Fruit fly (Drosophila melanogaster) whole organism, embryonic: ENCODE data around the gene CG7407.

Source experiments
- CG10274 ChIP-seq: fragments of 200-800 bp; sonication (Bioruptor generic); optimal IDR thresholded peaks from 3 replicates; lab custom pipeline; 2017; ENCODE audit warnings: missing biosample characterization, mild to moderate bottlenecking, missing genetic modification characterization
- CG11398 ChIP-seq: fragments of 200-800 bp; sonication (Bioruptor generic); optimal IDR thresholded peaks from 2 replicates; lab custom pipeline; 2016; ENCODE audit warnings: missing biosample characterization, missing genetic modification characterization
- CG11456 ChIP-seq: fragments of 200-800 bp; sonication (Bioruptor generic); IDR thresholded peaks from 3 replicates; pipeline ENCODE4 v1.3.6; 2022; ENCODE audit warnings: missing biosample characterization, missing genetic modification characterization
- CG12071 ChIP-seq: fragments of 200-800 bp; sonication (Bioruptor generic); optimal IDR thresholded peaks from 3 replicates; lab custom pipeline; 2018; ENCODE audit warnings: missing biosample characterization, mild to moderate bottlenecking, missing genetic modification characterization
- CG12104 ChIP-seq: fragments of 200-800 bp; sonication (Bioruptor generic); optimal IDR thresholded peaks from 3 replicates; lab custom pipeline; 2016; ENCODE audit warnings: missing biosample characterization, missing genetic modification characterization
- CG12659 ChIP-seq: fragments of 200-800 bp; sonication (Bioruptor generic); optimal IDR thresholded peaks from 3 replicates; lab custom pipeline; 2017; ENCODE audit warnings: mild to moderate bottlenecking, missing biosample characterization, missing genetic modification reagents, missing genetic modification characterization
- CG14667 ChIP-seq: fragments of 200-800 bp; sonication (Bioruptor generic); IDR thresholded peaks from 2 replicates; pipeline ENCODE4 v1.3.6; 2022; ENCODE audit warnings: missing biosample characterization, missing genetic modification characterization
- CG15479 ChIP-seq: fragments of 200-800 bp; sonication (Bioruptor generic); optimal IDR thresholded peaks from 3 replicates; lab custom pipeline; 2019; ENCODE audit warnings: missing biosample characterization, mild to moderate bottlenecking, missing genetic modification characterization, moderate library complexity
- CG17328 ChIP-seq: fragments of 200-800 bp; sonication (Bioruptor generic); IDR thresholded peaks from 2 replicates; pipeline ENCODE4 v1.3.6; 2022; ENCODE audit warnings: missing biosample characterization, missing genetic modification characterization
- CG17359 ChIP-seq: fragments of 200-800 bp; sonication (Bioruptor generic); optimal IDR thresholded peaks from 3 replicates; lab custom pipeline; 2018; ENCODE audit warnings: missing biosample characterization, mild to moderate bottlenecking, missing genetic modification characterization, moderate library complexity
- CG31365 ChIP-seq: fragments of 200-800 bp; sonication (Bioruptor generic); optimal IDR thresholded peaks from 2 replicates; lab custom pipeline; 2018; ENCODE audit warnings: missing biosample characterization, mild to moderate bottlenecking, missing genetic modification characterization
- CG33557 ChIP-seq: fragments of 200-800 bp; sonication (Bioruptor generic); optimal IDR thresholded peaks from 2 replicates; lab custom pipeline; 2019; ENCODE audit warnings: missing biosample characterization, mild to moderate bottlenecking, missing genetic modification characterization, moderate library complexity
- CG3407 ChIP-seq: fragments of 200-800 bp; sonication (Bioruptor generic); optimal IDR thresholded peaks from 2 replicates; lab custom pipeline; 2018; ENCODE audit warnings: missing biosample characterization, mild to moderate bottlenecking, missing genetic modification characterization
- CG3838 ChIP-seq: fragments of 200-800 bp; sonication (Bioruptor generic); optimal IDR thresholded peaks from 3 replicates; lab custom pipeline; 2016; ENCODE audit warnings: missing biosample characterization, missing genetic modification characterization
- CG7357 ChIP-seq: fragments of 200-800 bp; sonication (Bioruptor generic); IDR thresholded peaks from 3 replicates; pipeline ENCODE4 v1.3.6; 2022; ENCODE audit warnings: missing biosample characterization, missing genetic modification characterization
- CG7987 ChIP-seq: fragments of 200-800 bp; sonication (Bioruptor generic); optimal IDR thresholded peaks from 2 replicates; lab custom pipeline; 2018; ENCODE audit warnings: missing biosample characterization, mild to moderate bottlenecking, missing genetic modification characterization, moderate library complexity
- CG8388 ChIP-seq: fragments of 200-800 bp; sonication (Bioruptor generic); optimal IDR thresholded peaks from 2 replicates; lab custom pipeline; 2019; ENCODE audit warnings: missing biosample characterization, mild to moderate bottlenecking, missing genetic modification characterization, moderate library complexity
- CG8924 ChIP-seq: fragments of 200-800 bp; optimal IDR thresholded peaks from 3 replicates; lab custom pipeline; 2019; ENCODE audit warnings: missing biosample characterization, mild to moderate bottlenecking, missing genetic modification characterization, moderate library complexity
- CG9797 ChIP-seq: fragments of 200-800 bp; sonication (Bioruptor generic); optimal IDR thresholded peaks from 3 replicates; lab custom pipeline; 2018; ENCODE audit warnings: missing biosample characterization, mild to moderate bottlenecking, missing genetic modification characterization
- CHES-1-like ChIP-seq: fragments of 200-800 bp; sonication (Bioruptor generic); optimal IDR thresholded peaks from 2 replicates; lab custom pipeline; 2016; ENCODE audit warnings: missing biosample characterization, missing genetic modification characterization
- CoRest ChIP-seq: fragments of 200-800 bp; sonication (Bioruptor generic); optimal IDR thresholded peaks from 3 replicates; lab custom pipeline; 2018; ENCODE audit warnings: missing biosample characterization, mild to moderate bottlenecking, missing genetic modification characterization, moderate library complexity
- Fer3 ChIP-seq: fragments of 200-800 bp; sonication (Bioruptor generic); optimal IDR thresholded peaks from 2 replicates; lab custom pipeline; 2018; ENCODE audit warnings: missing biosample characterization, mild to moderate bottlenecking, missing genetic modification characterization, moderate library complexity
- Hmr ChIP-seq: fragments of 200-800 bp; sonication (Bioruptor generic); optimal IDR thresholded peaks from 3 replicates; lab custom pipeline; 2017; ENCODE audit warnings: mild to moderate bottlenecking, missing biosample characterization, missing genetic modification reagents, missing genetic modification characterization
- Jarid2 ChIP-seq: fragments of 200-800 bp; sonication (Bioruptor generic); optimal IDR thresholded peaks from 3 replicates; lab custom pipeline; 2017; ENCODE audit warnings: mild to moderate bottlenecking, missing biosample characterization, missing genetic modification reagents, missing genetic modification characterization
- Kr ChIP-seq: fragments of 200-800 bp; sonication (Bioruptor generic); optimal IDR thresholded peaks from 2 replicates; lab custom pipeline; 2017; ENCODE audit warnings: missing biosample characterization, mild to moderate bottlenecking, missing genetic modification characterization
- Max ChIP-seq: fragments of 200-800 bp; sonication (Bioruptor generic); optimal IDR thresholded peaks from 2 replicates; lab custom pipeline; 2016; ENCODE audit warnings: missing biosample characterization, mild to moderate bottlenecking, missing genetic modification characterization
- NK7.1 ChIP-seq: fragments of 200-800 bp; sonication (Bioruptor generic); optimal IDR thresholded peaks from 3 replicates; lab custom pipeline; 2016; ENCODE audit warnings: missing biosample characterization, missing genetic modification characterization
- Ptx1 ChIP-seq: fragments of 200-800 bp; sonication (Bioruptor generic); IDR thresholded peaks from 2 replicates; pipeline ENCODE4 v1.3.6; 2022; ENCODE audit warnings: missing biosample characterization, missing genetic modification characterization
- Usf ChIP-seq: fragments of 200-800 bp; sonication (Bioruptor generic); optimal IDR thresholded peaks from 2 replicates; lab custom pipeline; 2017; ENCODE audit warnings: missing genotype, missing biosample characterization, missing genetic modification characterization
- bab2 ChIP-seq: fragments of 200-800 bp; sonication (Bioruptor generic); optimal IDR thresholded peaks from 2 replicates; lab custom pipeline; 2016; ENCODE audit warnings: missing biosample characterization, missing genetic modification characterization
- bigmax ChIP-seq: fragments of 200-800 bp; sonication (Bioruptor generic); optimal IDR thresholded peaks from 2 replicates; lab custom pipeline; 2018; ENCODE audit warnings: missing biosample characterization, mild to moderate bottlenecking, missing genetic modification characterization
- cad ChIP-seq: fragments of >200 bp; optimal IDR thresholded peaks from 2 replicates; lab custom pipeline; 2017; ENCODE audit warnings: missing biosample characterization, missing genetic modification characterization
- chm ChIP-seq: fragments of 200-800 bp; sonication (Bioruptor generic); IDR thresholded peaks from 2 replicates; pipeline ENCODE4 v1.3.6; 2022; ENCODE audit warnings: missing biosample characterization, missing genetic modification characterization
- corto ChIP-seq: fragments of 200-800 bp; sonication (Bioruptor generic); optimal IDR thresholded peaks from 2 replicates; lab custom pipeline; 2016; ENCODE audit warnings: missing biosample characterization, mild to moderate bottlenecking, missing genetic modification characterization, moderate library complexity
- dmrt99B ChIP-seq: fragments of 200-800 bp; sonication (Bioruptor generic); optimal IDR thresholded peaks from 2 replicates; lab custom pipeline; 2018; ENCODE audit warnings: missing biosample characterization, mild to moderate bottlenecking, missing genetic modification characterization, moderate library complexity
- fru ChIP-seq: fragments of >200 bp; optimal IDR thresholded peaks from 2 replicates; lab custom pipeline; 2017
- gce ChIP-seq: fragments of 200-800 bp; sonication (Bioruptor generic); IDR thresholded peaks from 3 replicates; pipeline ENCODE4 v1.3.6; 2022; ENCODE audit warnings: missing biosample characterization, missing genetic modification characterization
- her ChIP-seq: fragments of 200-800 bp; sonication (Bioruptor generic); optimal IDR thresholded peaks from 2 replicates; lab custom pipeline; 2016; ENCODE audit warnings: missing biosample characterization, missing genetic modification characterization
- hkb ChIP-seq, 2 experiments: fragments of 200-800 bp in 1 of 2; fragments of >200 bp in 1 of 2; sonication (Bioruptor generic) in 1 of 2; IDR thresholded peaks in 1 of 2; optimal IDR thresholded peaks in 1 of 2; 2 replicates each; pipeline versions ENCODE4 v1.3.6 to Lab custom; 2017 to 2022; ENCODE audit warnings: missing biosample characterization in 1 of 2, missing genetic modification characterization in 1 of 2
- knrl ChIP-seq: fragments of 200-800 bp; sonication (Bioruptor generic); IDR thresholded peaks from 3 replicates; pipeline ENCODE4 v1.3.6; 2022; ENCODE audit warnings: missing biosample characterization, missing genetic modification characterization; ENCODE audit not compliant: partially characterized antibody
- lov ChIP-seq, 2 experiments: fragments of 200-800 bp in 1 of 2; fragments of >200 bp in 1 of 2; sonication (Bioruptor generic) in 1 of 2; IDR thresholded peaks in 1 of 2; optimal IDR thresholded peaks in 1 of 2; 2 replicates in 1 of 2; 3 replicates in 1 of 2; pipeline versions ENCODE4 v1.3.6 to Lab custom; 2017 to 2022; ENCODE audit warnings: missing biosample characterization in 1 of 2, missing genetic modification characterization in 1 of 2
- oc ChIP-seq: fragments of 200-800 bp; sonication (Bioruptor generic); optimal IDR thresholded peaks from 2 replicates; lab custom pipeline; 2018; ENCODE audit warnings: missing biosample characterization, mild to moderate bottlenecking, missing genetic modification characterization, moderate library complexity
- otp ChIP-seq: fragments of 200-800 bp; sonication (Bioruptor generic); IDR thresholded peaks from 3 replicates; pipeline ENCODE4, ENCODE4 v1.3.6; 2022; ENCODE audit warnings: missing biosample characterization, missing genetic modification characterization
- pum ChIP-seq: fragments of 200-800 bp; sonication (Bioruptor generic); optimal IDR thresholded peaks from 2 replicates; lab custom pipeline; 2016; ENCODE audit warnings: missing biosample characterization, missing genetic modification characterization
- run ChIP-seq: fragments of 200-800 bp; sonication (Bioruptor generic); optimal IDR thresholded peaks from 3 replicates; lab custom pipeline; 2018; ENCODE audit warnings: missing biosample characterization, mild to moderate bottlenecking, missing genetic modification characterization
- sens-2 ChIP-seq: fragments of 200-800 bp; sonication (Bioruptor generic); IDR thresholded peaks from 2 replicates; pipeline ENCODE4 v1.3.6; 2022; ENCODE audit warnings: missing biosample characterization, missing genetic modification characterization
- sim ChIP-seq: fragments of 200-800 bp; sonication (Bioruptor generic); IDR thresholded peaks from 2 replicates; pipeline ENCODE4 v1.3.6; 2022; ENCODE audit warnings: missing biosample characterization, missing genetic modification characterization
- sna ChIP-seq: fragments of 200-800 bp; sonication (Bioruptor generic); IDR thresholded peaks from 2 replicates; pipeline ENCODE4 v1.3.6; 2022; ENCODE audit warnings: missing biosample characterization, missing genetic modification characterization; ENCODE audit not compliant: partially characterized antibody
- sob ChIP-seq: fragments of 200-800 bp; sonication (Bioruptor generic); IDR thresholded peaks from 2 replicates; pipeline ENCODE4 v1.3.6; 2022; ENCODE audit warnings: missing biosample characterization, missing genetic modification characterization
- vvl ChIP-seq: fragments of 200-800 bp; sonication (Bioruptor generic); IDR thresholded peaks from 2 replicates; pipeline ENCODE4 v1.3.6; 2022; ENCODE audit warnings: missing biosample characterization, missing genetic modification characterization
- yki ChIP-seq: fragments of >200 bp; optimal IDR thresholded peaks from 3 replicates; lab custom pipeline; 2018

The CG7407 gene

dm6 chr3L:21841079-21841478 lies 17.8 kb downstream of the CG7407 start, which contains the start of gene P5CDh1 (continued):
- TF ChIP-seq bab2: no peak
- no peak for TF ChIP-seq Max (GFP tag; lab: Kevin White, UChicago)
- no peak for TF ChIP-seq otp (GFP tag; lab: Robert Waterston, UW)
- TF ChIP-seq pum (GFP tag; lab: Kevin White, UChicago): no peak
- no peak for TF ChIP-seq gce (GFP tag; lab: Robert Waterston, UW)
- no peak for TF ChIP-seq CG11398 (GFP tag; lab: Kevin White, UChicago)
- peak; percentile 90 for TF ChIP-seq sna (GFP tag; lab: Robert Waterston, UW)
- TF ChIP-seq CG8388 (GFP tag; lab: Kevin White, UChicago): no peak
- no peak for TF ChIP-seq Ptx1 (GFP tag; lab: Robert Waterston, UW)
- TF ChIP-seq corto (GFP tag; lab: Kevin White, UChicago): no peak
- TF ChIP-seq sob (GFP tag; lab: Robert Waterston, UW): peak; percentile 80
- TF ChIP-seq Usf (GFP tag; lab: Kevin White, UChicago): no peak
- no peak for TF ChIP-seq lov (optimal IDR thresholded peaks at IDR 0.05; lab: Kevin White, UChicago)
- no peak for TF ChIP-seq lov (GFP tag; IDR thresholded peaks at IDR 0.05; lab: Robert Waterston, UW)
- peak; percentile 53; the same call in 1 of the 2 replicates for TF ChIP-seq chm
- peak; percentile 49 for TF ChIP-seq CG7987
- TF ChIP-seq Hmr: peak; percentile 1
- no peak for TF ChIP-seq CG3838
- TF ChIP-seq CG8924 (tag; lab: Kevin White, UChicago): no peak
- peak; percentile 67; the same call in 2 of the 3 replicates for TF ChIP-seq CG11456 (GFP tag; lab: Robert Waterston, UW)
- peak; percentile 52 for TF ChIP-seq vvl (GFP tag; lab: Robert Waterston, UW)
- TF ChIP-seq cad: no peak
- TF ChIP-seq CG31365 (tag; lab: Kevin White, UChicago): no peak
- peak; percentile 82 for TF ChIP-seq knrl
- no peak for TF ChIP-seq Kr (GFP tag; lab: Kevin White, UChicago)
- TF ChIP-seq CG33557 (GFP tag; lab: Kevin White, UChicago): no peak
- TF ChIP-seq CG7357 (GFP tag; lab: Robert Waterston, UW): no peak
- no peak for TF ChIP-seq fru
- no peak for TF ChIP-seq sim (GFP tag; lab: Robert Waterston, UW)
- TF ChIP-seq CG3407 (GFP tag; lab: Kevin White, UChicago): no peak
- TF ChIP-seq hkb (optimal IDR thresholded peaks at IDR 0.05; lab: Kevin White, UChicago): no peak
- no peak for TF ChIP-seq hkb (GFP tag; IDR thresholded peaks at IDR 0.05; lab: Robert Waterston, UW)
- TF ChIP-seq run (tag; lab: Kevin White, UChicago): no peak
- TF ChIP-seq bigmax (GFP tag; lab: Kevin White, UChicago): no peak
- peak; percentile 42; the same call in 1 of the 2 replicates for TF ChIP-seq CG17328 (GFP tag; lab: Robert Waterston, UW)
- TF ChIP-seq CG9797 (GFP tag; lab: Kevin White, UChicago): peak; percentile 22
- TF ChIP-seq yki: no peak
- peak; percentile 48 for TF ChIP-seq her
- TF ChIP-seq CG14667: no peak
- TF ChIP-seq CG12071: peak; percentile 59
- no peak for TF ChIP-seq sens-2 (GFP tag; lab: Robert Waterston, UW)
- TF ChIP-seq NK7.1 (GFP tag; lab: Kevin White, UChicago): peak; percentile 30
- TF ChIP-seq CG17359 (tag; lab: Kevin White, UChicago): peak; percentile 2
- peak; percentile 33 for TF ChIP-seq Fer3
- TF ChIP-seq CG15479 (GFP tag; lab: Kevin White, UChicago): no peak
- peak; percentile 28 for TF ChIP-seq Jarid2 (GFP tag; lab: Kevin White, UChicago)
- peak; percentile 29 for TF ChIP-seq CoRest
- TF ChIP-seq dmrt99B (tag; lab: Kevin White, UChicago): no peak
- TF ChIP-seq CG12104 (GFP tag; lab: Kevin White, UChicago): no peak
- no peak for TF ChIP-seq CG10274 (GFP tag; lab: Kevin White, UChicago)
- no peak for TF ChIP-seq oc (tag; lab: Kevin White, UChicago)
- peak; percentile 37 for TF ChIP-seq CHES-1-like (GFP tag; lab: Kevin White, UChicago)
- peak; percentile 63 for TF ChIP-seq CG12659 (GFP tag; lab: Kevin White, UChicago)
